Worm (Caenorhabditis elegans) whole organism, L2 larva: ENCODE data around the gene lmtr-3.
"Not testable (repeated sequence)": the region's sequence is repeated elsewhere in the genome, so short reads cannot be mapped to it uniquely, and the experiment has no call there.

Experiments
- R02D3.7 ChIP-seq: fragments of 150-350 bp; optimal IDR thresholded peaks from 2 replicates; lab custom pipeline; 2014; ENCODE audit warnings: missing biosample characterization, missing genetic modification characterization
- unc-62 ChIP-seq: fragments of 150-350 bp; optimal IDR thresholded peaks from 2 replicates; lab custom pipeline; 2014; ENCODE audit warnings: missing biosample characterization, missing genetic modification reagents, missing genetic modification characterization
- zag-1 ChIP-seq: fragments of 150-350 bp; optimal IDR thresholded peaks from 2 replicates; lab custom pipeline; 2014; ENCODE audit warnings: missing biosample characterization, missing genetic modification characterization

- TF ChIP-seq R02D3.7 (tag; lab: Kevin White, UChicago); unc-62; zag-1 (tag; lab: Kevin White, UChicago): not testable (repeated sequence)
These were observed 14.3 kb upstream of the lmtr-3 start, which contains the start of gene Y42A5A.5 for ce11 chrV:11109647-11110046.
